Worm (Caenorhabditis elegans): ENCODE measurements around the gene pfd-4.

DNA sequence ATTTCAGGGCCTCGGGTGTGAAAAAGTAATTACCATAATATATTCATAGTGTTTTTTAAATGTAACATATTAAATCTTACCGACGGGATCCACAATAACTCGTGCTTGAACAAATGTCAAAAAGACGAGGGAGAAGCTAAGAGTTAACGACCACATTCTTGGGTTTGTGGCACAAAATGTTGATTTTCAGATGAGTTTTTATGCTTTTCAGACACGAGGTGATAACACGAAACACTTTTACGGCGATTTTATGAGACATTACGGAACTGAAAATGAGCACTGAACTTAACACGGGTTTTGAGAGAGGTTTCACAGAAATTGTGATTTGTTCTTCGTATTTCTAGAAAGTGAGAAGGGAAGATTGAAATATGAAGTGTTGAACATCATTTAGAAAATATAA, 8.5 kb upstream of the pfd-4 start, which contains the start of gene B0035.13:
- TF ChIP-seq ama-1 (optimal IDR thresholded peaks at IDR 0.05) (no peak), ceh-36 (tag; optimal IDR thresholded peaks at IDR 0.05) (no peak)

All from whole organism, early embryonic.